Fruit fly (Drosophila melanogaster): ENCODE results near the gene mRpS21.

mRpS21 gene

DNA sequence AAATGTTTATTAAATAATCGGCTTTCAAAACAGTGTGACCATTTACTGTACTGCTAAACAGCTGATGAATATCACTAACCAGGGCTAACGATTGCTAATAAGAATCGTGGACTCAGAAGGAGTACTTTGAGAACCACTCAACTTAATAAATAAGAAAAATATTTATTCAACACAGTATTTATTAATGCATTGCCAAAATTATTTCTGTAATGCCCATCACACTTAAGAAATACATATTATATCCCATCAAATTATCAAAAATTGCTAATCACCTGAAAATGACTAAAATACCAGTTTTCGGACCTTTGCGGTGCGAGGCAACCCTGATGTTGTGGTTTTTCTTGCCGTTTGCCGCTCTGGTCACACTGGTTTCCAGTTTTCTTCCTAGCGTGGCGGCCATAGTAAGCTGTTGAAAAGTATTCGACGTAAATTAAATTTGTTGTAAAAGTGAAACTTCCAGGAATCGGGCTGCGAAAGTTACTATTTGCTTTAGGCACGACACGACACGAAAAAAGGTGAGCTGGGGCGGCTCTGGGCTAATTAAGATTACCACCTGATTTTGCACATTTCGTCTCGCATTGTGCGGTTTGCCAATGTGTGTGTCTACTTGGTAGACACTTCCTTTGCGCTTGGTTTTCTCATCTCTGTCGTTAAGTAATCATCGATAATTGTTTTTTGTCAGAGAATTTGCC is at the start of gene mRpS21, which contains the start of gene Droj2 (continued):
- TF ChIP-seq twi (tag; optimal IDR thresholded peaks at IDR 0.05) (peak; percentile 63), MESR4 (GFP tag; optimal IDR thresholded peaks at IDR 0.05) (peak; percentile 74), esg (GFP tag; conservative IDR thresholded peaks at IDR 0.05) (peak; percentile 23; the same call in 1 of the 2 replicates), Mad (GFP tag; optimal IDR thresholded peaks at IDR 0.05) (peak; percentile 29), Kr (GFP tag; optimal IDR thresholded peaks at IDR 0.05) (no peak), CG2199 (GFP tag; IDR thresholded peaks at IDR 0.05) (no peak), Ada2b (GFP tag; IDR thresholded peaks at IDR 0.05) (no peak), dan (GFP tag; IDR thresholded peaks at IDR 0.05) (no peak), CG15269 (tag; optimal IDR thresholded peaks at IDR 0.05) (peak; percentile 46), cas (GFP tag; IDR thresholded peaks at IDR 0.05) (no peak), CG14965 (GFP tag; optimal IDR thresholded peaks at IDR 0.05; ENCODE audit: borderline replicate concordance) (no peak), CG14667 (GFP tag; IDR thresholded peaks at IDR 0.05) (no peak), CG13775 (GFP tag; optimal IDR thresholded peaks at IDR 0.05) (peak; percentile 56), HHEX (GFP tag; optimal IDR thresholded peaks at IDR 0.05) (peak; percentile 26), sr (GFP tag; IDR thresholded peaks at IDR 0.05) (0 out of 3 replicates have a peak, but pooled peaks have one; percentile 19), lbe (GFP tag; optimal IDR thresholded peaks at IDR 0.05) (no peak), Xbp1 (GFP tag; optimal IDR thresholded peaks at IDR 0.05) (peak; percentile 61), CG2116 (GFP tag; optimal IDR thresholded peaks at IDR 0.05) (peak; percentile 96), h (optimal IDR thresholded peaks at IDR 0.05) (no peak), CG33557 (GFP tag; optimal IDR thresholded peaks at IDR 0.05) (peak; percentile 44), CG4617 (GFP tag; optimal IDR thresholded peaks at IDR 0.05; ENCODE audit: borderline replicate concordance) (peak; percentile 43), CG7357 (GFP tag; IDR thresholded peaks at IDR 0.05) (no peak), Atf6 (GFP tag; IDR thresholded peaks at IDR 0.05) (peak; percentile 46; the same call in 1 of the 2 replicates), Doc2 (GFP tag; IDR thresholded peaks at IDR 0.05) (no peak), CG18262 (tag; optimal IDR thresholded peaks at IDR 0.05) (peak; percentile 48), Dbx (GFP tag; IDR thresholded peaks at IDR 0.05) (0 out of 3 replicates have a peak, but pooled peaks have one; percentile 38), CG10959 (GFP tag; IDR thresholded peaks at IDR 0.05) (no peak), lmd (GFP tag; IDR thresholded peaks at IDR 0.05) (peak; percentile 52; the same call in 1 of the 2 replicates), CG6791 (GFP tag; IDR thresholded peaks at IDR 0.05; ENCODE audit: partially characterized antibody) (peak; percentile 30; the same call in 2 of the 3 replicates), CG6272 (GFP tag; IDR thresholded peaks at IDR 0.05) (peak; percentile 30; the same call in 1 of the 2 replicates), CG1024 (GFP tag; IDR thresholded peaks at IDR 0.05) (no peak), inv (GFP tag; IDR thresholded peaks at IDR 0.05; ENCODE audit: partially characterized antibody) (0 out of 2 replicates have a peak, but pooled peaks have one; percentile 5), CG1529 (GFP tag; optimal IDR thresholded peaks at IDR 0.05) (no peak), CG43689 (GFP tag; IDR thresholded peaks at IDR 0.05) (no peak), Fer3 (tag; optimal IDR thresholded peaks at IDR 0.05) (peak; percentile 47), CG30020 (tag; optimal IDR thresholded peaks at IDR 0.05) (peak; percentile 74), Dip3 (GFP tag; optimal IDR thresholded peaks at IDR 0.05) (peak; percentile 44), chif (GFP tag; optimal IDR thresholded peaks at IDR 0.05) (peak in 1 of 2 experiments; percentile 24), ro (GFP tag; IDR thresholded peaks at IDR 0.05) (no peak), CG11456 (GFP tag; IDR thresholded peaks at IDR 0.05) (0 out of 3 replicates have a peak, but pooled peaks have one; percentile 32), CG15011 (GFP tag; optimal IDR thresholded peaks at IDR 0.05) (no peak), Eip74EF (GFP tag; optimal IDR thresholded peaks at IDR 0.05) (no peak), Side (GFP tag; optimal IDR thresholded peaks at IDR 0.05) (no peak), CG2678 (tag; optimal IDR thresholded peaks at IDR 0.05) (peak; percentile 65), jumu (GFP tag; optimal IDR thresholded peaks at IDR 0.05) (no peak), CG11560 (tag; IDR thresholded peaks at IDR 0.05) (no peak), Abd-B (GFP tag; optimal IDR thresholded peaks at IDR 0.05) (peak; percentile 52), fd102C (GFP tag; optimal IDR thresholded peaks at IDR 0.05) (no peak), ken (GFP tag; IDR thresholded peaks at IDR 0.05) (no peak), z (GFP tag; IDR thresholded peaks at IDR 0.05) (no peak)
